Fruit fly (Drosophila melanogaster) whole organism, wandering third instar larva: ENCODE measurements around the gene GstZ2.

Experiments
- Jra ChIP-seq: sonication (Bioruptor generic); optimal IDR thresholded peaks from 2 replicates; lab custom pipeline; 2016; ENCODE audit warnings: missing biosample characterization, missing genetic modification characterization
- br ChIP-seq: fragments of 200-800 bp; sonication (Bioruptor generic); optimal IDR thresholded peaks from 2 replicates; lab custom pipeline; 2016; ENCODE audit warnings: missing biosample characterization, missing genetic modification characterization
- sage ChIP-seq: fragments of 200-800 bp; sonication (Bioruptor generic); optimal IDR thresholded peaks from 2 replicates; lab custom pipeline; 2016; ENCODE audit warnings: missing biosample characterization, mild to moderate bottlenecking, missing genetic modification characterization

- TF ChIP-seq Jra (GFP tag; lab: Kevin White, UChicago) (no peak), sage (GFP tag; lab: Kevin White, UChicago) (no peak), br (no peak)
Measured at dm6 chr3R:9408069-9408468, 52.4 kb downstream of the GstZ2 start, which contains the start of gene CG44261.
